Worm (Caenorhabditis elegans) whole organism, L1 larva: ENCODE results near the gene lgl-1.

ENCODE experiments used
- egl-27 ChIP-seq, 2 experiments: fragments of 150-350 bp in 1 of 2; sonication (generic microtip); optimal IDR thresholded peaks; 3 replicates each; lab custom pipeline; 2017 to 2018; ENCODE audit warnings: missing biosample characterization in 2 of 2, missing genetic modification characterization in 2 of 2, missing genetic modification reagents in 2 of 2
- elt-2 ChIP-seq: sonication (generic microtip); optimal IDR thresholded peaks from 2 replicates; lab custom pipeline; 2016; ENCODE audit warnings: missing genetic modification characterization, mild to moderate bottlenecking, inconsistent platforms, missing compliant biosample characterization, missing genetic modification reagents
- lin-13 ChIP-seq: fragments of 150-350 bp; optimal IDR thresholded peaks from 2 replicates; lab custom pipeline; 2014; ENCODE audit warnings: missing biosample characterization, missing genetic modification reagents, missing genetic modification characterization
- nhr-11 ChIP-seq: fragments of 150-350 bp; optimal IDR thresholded peaks from 2 replicates; lab custom pipeline; 2014; ENCODE audit warnings: missing biosample characterization, missing genetic modification characterization
- nhr-12 ChIP-seq: sonication (generic microtip); optimal IDR thresholded peaks from 2 replicates; lab custom pipeline; 2017; ENCODE audit warnings: missing biosample characterization, missing genetic modification characterization
- nhr-28 ChIP-seq: fragments of 150-350 bp; optimal IDR thresholded peaks from 2 replicates; lab custom pipeline; 2014; ENCODE audit warnings: missing biosample characterization, missing genetic modification characterization
- pag-3 ChIP-seq: sonication (generic microtip); optimal IDR thresholded peaks from 2 replicates; lab custom pipeline; 2017; ENCODE audit warnings: missing genetic modification characterization, mild to moderate bottlenecking, missing compliant biosample characterization, antibody characterized with exemption, borderline replicate concordance; ENCODE audit not compliant: insufficient read depth
- sox-4 ChIP-seq: sonication (generic microtip); optimal IDR thresholded peaks from 2 replicates; lab custom pipeline; 2016; ENCODE audit warnings: missing genetic modification characterization, missing compliant biosample characterization
- sptf-1 ChIP-seq: fragments of 150-350 bp; optimal IDR thresholded peaks from 2 replicates; lab custom pipeline; 2014; ENCODE audit warnings: missing biosample characterization, missing genetic modification characterization
- swsn-7 ChIP-seq: sonication (generic microtip); optimal IDR thresholded peaks from 2 replicates; lab custom pipeline; 2016; ENCODE audit warnings: missing genetic modification characterization, missing compliant biosample characterization
- unc-62 ChIP-seq: fragments of 150-350 bp; optimal IDR thresholded peaks from 2 replicates; lab custom pipeline; 2014; ENCODE audit warnings: missing biosample characterization, missing genetic modification reagents, missing genetic modification characterization

DNA sequence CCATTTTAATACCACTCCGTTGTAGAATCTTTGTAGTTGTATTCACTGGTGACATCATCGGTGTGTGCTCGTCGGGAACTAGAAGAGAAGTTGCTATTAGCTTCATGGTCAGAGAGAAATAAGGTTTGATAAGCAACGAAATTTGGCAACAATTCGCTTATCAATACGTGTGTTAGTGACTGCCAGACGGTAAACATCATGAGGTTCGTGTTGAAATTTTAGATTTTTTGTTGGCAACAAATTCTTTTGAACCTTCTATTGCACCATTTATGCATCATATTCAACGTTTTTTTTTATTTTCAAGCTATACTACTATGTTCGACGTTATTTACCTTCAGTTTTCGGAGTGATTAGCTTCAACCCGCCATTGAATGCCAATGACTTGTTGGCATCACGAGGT lies 47.2 kb downstream of the lgl-1 start:
- no peak for TF ChIP-seq nhr-28
- peak; percentile 15 for TF ChIP-seq elt-2 (tag; lab: Kevin White, UChicago)
- TF ChIP-seq unc-62: no peak
- no peak for TF ChIP-seq lin-13 (GFP tag; lab: Kevin White, UChicago)
- TF ChIP-seq nhr-12 (tag; lab: Kevin White, UChicago): no peak
- no peak for TF ChIP-seq egl-27 (tag; optimal IDR thresholded peaks at IDR 0.05; lab: Kevin White, UChicago)
- TF ChIP-seq nhr-11: no peak
- no peak for TF ChIP-seq sptf-1 (tag; lab: Kevin White, UChicago)
- TF ChIP-seq pag-3 (tag; lab: Kevin White, UChicago): no peak
- no peak for TF ChIP-seq sox-4 (tag; lab: Kevin White, UChicago)
- TF ChIP-seq swsn-7 (tag; lab: Kevin White, UChicago): no peak
